Fruit fly (Drosophila melanogaster): Measurements from ENCODE around the gene png.

Gene png

DNA sequence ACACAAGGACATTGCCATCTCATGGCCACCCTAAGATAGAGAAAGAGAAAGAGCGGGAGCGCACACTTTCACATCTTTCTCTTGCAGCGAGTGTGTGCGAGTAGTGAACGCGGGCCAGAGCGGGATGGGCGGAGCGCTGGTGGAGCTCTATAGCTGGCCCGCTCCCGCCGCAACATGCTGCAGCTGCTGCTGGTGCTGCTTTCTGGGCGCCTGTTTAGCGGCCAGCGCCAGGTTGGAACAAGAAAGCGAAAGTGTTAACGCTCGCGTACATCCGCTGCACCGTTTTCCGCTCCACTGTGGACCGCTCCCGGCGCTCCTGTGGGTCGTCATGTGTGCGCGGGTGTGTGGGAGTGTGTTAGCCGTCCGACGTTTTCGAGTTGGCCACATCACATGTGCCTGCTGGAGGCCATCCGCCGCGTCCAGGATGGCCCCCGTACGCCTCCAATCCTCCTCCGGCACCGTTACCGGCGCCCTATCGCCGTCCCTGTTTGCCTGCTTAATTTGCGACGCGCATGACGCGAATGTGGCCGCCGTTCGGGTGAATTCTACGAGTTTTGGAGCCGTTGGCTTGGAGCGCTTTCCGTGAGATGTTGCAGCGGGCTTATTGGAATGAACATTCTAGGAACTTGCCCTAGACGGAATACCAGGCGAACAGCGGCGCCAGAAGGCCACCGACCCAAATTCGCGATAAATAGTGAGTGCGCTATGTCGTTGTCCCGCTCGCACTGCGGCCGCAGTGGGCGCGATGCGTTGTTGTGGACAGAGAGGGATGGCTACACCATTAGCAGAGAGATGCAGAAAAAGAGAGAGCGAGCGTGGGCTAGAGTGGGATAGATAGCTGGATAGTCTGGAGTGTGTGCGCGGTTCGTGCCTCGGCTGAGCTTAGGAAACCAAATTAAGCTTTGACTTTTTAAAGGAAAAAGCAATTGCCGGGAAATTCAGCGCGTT, 41.9 kb upstream of the png start (continued):
- TF ChIP-seq CG33213 (GFP tag; optimal IDR thresholded peaks at IDR 0.05), result peak; percentile 63
- TF ChIP-seq gro (GFP tag; optimal IDR thresholded peaks at IDR 0.05), result no peak
- no peak for TF ChIP-seq ab (GFP tag; optimal IDR thresholded peaks at IDR 0.05)
- peak; percentile 99 for TF ChIP-seq CG31224 (GFP tag; IDR thresholded peaks at IDR 0.05)
- TF ChIP-seq CG6791 (GFP tag; IDR thresholded peaks at IDR 0.05; ENCODE audit: partially characterized antibody), result peak; percentile 47; the same call in 2 of the 3 replicates
- no peak for TF ChIP-seq br (optimal IDR thresholded peaks at IDR 0.05)
- TF ChIP-seq Deaf1 (tag; optimal IDR thresholded peaks at IDR 0.05), result peak; percentile 85
- TF ChIP-seq Nf-YB (GFP tag; optimal IDR thresholded peaks at IDR 0.05), result peak; percentile 59
- peak; percentile 7 for TF ChIP-seq CG13624 (GFP tag; optimal IDR thresholded peaks at IDR 0.05)
- TF ChIP-seq crol (GFP tag; IDR thresholded peaks at IDR 0.05), result peak; percentile 88
- TF ChIP-seq hkb (optimal IDR thresholded peaks at IDR 0.05), result no peak
- TF ChIP-seq hkb (GFP tag; IDR thresholded peaks at IDR 0.05), result 0 out of 2 replicates have a peak, but pooled peaks have one; percentile 12
- peak; percentile 58 for TF ChIP-seq CG18599 (GFP tag; optimal IDR thresholded peaks at IDR 0.05)
- TF ChIP-seq Sry-β (GFP tag; optimal IDR thresholded peaks at IDR 0.05), result no peak
- peak; percentile 4 for TF ChIP-seq NK7.1 (GFP tag; optimal IDR thresholded peaks at IDR 0.05)
- TF ChIP-seq CG7963 (GFP tag; IDR thresholded peaks at IDR 0.05; ENCODE audit: partially characterized antibody), result 0 out of 3 replicates have a peak, but pooled peaks have one; percentile 24
- no peak for TF ChIP-seq Doc2 (GFP tag; IDR thresholded peaks at IDR 0.05)
- TF ChIP-seq Drgx (GFP tag; IDR thresholded peaks at IDR 0.05), result 0 out of 2 replicates have a peak, but pooled peaks have one; percentile 4
- no peak for TF ChIP-seq slbo (GFP tag; IDR thresholded peaks at IDR 0.05)
- peak; percentile 76 for TF ChIP-seq pros (GFP tag; optimal IDR thresholded peaks at IDR 0.05)
- peak; percentile 81 for TF ChIP-seq CG10431 (GFP tag; optimal IDR thresholded peaks at IDR 0.05)
- peak; percentile 14 for TF ChIP-seq nerfin-1 (tag; optimal IDR thresholded peaks at IDR 0.05)
- peak; percentile 90 for TF ChIP-seq Kr (GFP tag; optimal IDR thresholded peaks at IDR 0.05)
- TF ChIP-seq CG1529 (GFP tag; optimal IDR thresholded peaks at IDR 0.05), result peak; percentile 32
- no peak for TF ChIP-seq CG17568 (GFP tag; optimal IDR thresholded peaks at IDR 0.05)
- peak; percentile 91 for TF ChIP-seq CG10543 (GFP tag; optimal IDR thresholded peaks at IDR 0.05)
- peak; percentile 43; the same call in 1 of the 2 replicates for TF ChIP-seq ato (GFP tag; IDR thresholded peaks at IDR 0.05; ENCODE audit: partially characterized antibody)
- no peak for TF ChIP-seq Atf3 (GFP tag; optimal IDR thresholded peaks at IDR 0.05)
- TF ChIP-seq CG14014 (GFP tag; IDR thresholded peaks at IDR 0.05), result peak; percentile 17; the same call in 1 of the 2 replicates
- 0 out of 4 replicates have a peak, but pooled peaks have one; percentile 27 for TF ChIP-seq Dll (GFP tag; IDR thresholded peaks at IDR 0.05; ENCODE audit: partially characterized antibody)
- TF ChIP-seq Dp (GFP tag; optimal IDR thresholded peaks at IDR 0.05), result peak; percentile 75
- TF ChIP-seq CG31365 (tag; optimal IDR thresholded peaks at IDR 0.05), result peak; percentile 3
- TF ChIP-seq CG2199 (GFP tag; IDR thresholded peaks at IDR 0.05), result 0 out of 3 replicates have a peak, but pooled peaks have one; percentile 18
- TF ChIP-seq nom (GFP tag; optimal IDR thresholded peaks at IDR 0.05), result peak; percentile 7
- TF ChIP-seq lmd (GFP tag; IDR thresholded peaks at IDR 0.05), result no peak
- peak; percentile 26; the same call in 1 of the 2 replicates for TF ChIP-seq MBD-R2 (GFP tag; IDR thresholded peaks at IDR 0.05)
- TF ChIP-seq shn (GFP tag; optimal IDR thresholded peaks at IDR 0.05), result peak; percentile 10
- TF ChIP-seq CG12769 (tag; optimal IDR thresholded peaks at IDR 0.05), result peak; percentile 99
- TF ChIP-seq CrebB (tag; optimal IDR thresholded peaks at IDR 0.05), result peak; percentile 13
- peak; percentile 19; the same call in 1 of the 2 replicates for TF ChIP-seq vvl (GFP tag; IDR thresholded peaks at IDR 0.05)
- peak; percentile 16 for TF ChIP-seq CG9797 (GFP tag; optimal IDR thresholded peaks at IDR 0.05)
- peak; percentile 69 for TF ChIP-seq CG15514 (GFP tag; optimal IDR thresholded peaks at IDR 0.05)
- peak; percentile 63 for TF ChIP-seq sqz (GFP tag; optimal IDR thresholded peaks at IDR 0.05)
- TF ChIP-seq dmrt99B (tag; optimal IDR thresholded peaks at IDR 0.05), result peak; percentile 26
- peak; percentile 45 for TF ChIP-seq CG4328 (GFP tag; optimal IDR thresholded peaks at IDR 0.05)
- TF ChIP-seq CG2712 (tag; optimal IDR thresholded peaks at IDR 0.05), result peak; percentile 14
- peak; percentile 91 for TF ChIP-seq CG5180 (GFP tag; optimal IDR thresholded peaks at IDR 0.05)
